Worm (Caenorhabditis elegans): ENCODE results near the gene nhr-134.

ce11 chrV:2250126-2250590 lies 19.1 kb downstream of the nhr-134 start, which contains the start of gene cyp-33C7:
- TF ChIP-seq him-1 (tag; optimal IDR thresholded peaks at IDR 0.05) (no peak), dao-5 (tag; optimal IDR thresholded peaks at IDR 0.05) (no peak)

Data from whole organism, L4/young adult.